Worm (Caenorhabditis elegans) whole organism, L4 larva: ENCODE data around the gene srv-9.
A peak's percentile ranks its signal among the peaks of the same experiment; 100 is the strongest.

Experiments used
- D1046.2 ChIP-seq: fragments of 200-800 bp; sonication (Bioruptor generic); IDR thresholded peaks from 2 replicates; pipeline ENCODE4 v1.3.6; 2022; ENCODE audit warnings: missing genetic modification characterization, missing compliant biosample characterization
- F10B5.3 ChIP-seq: sonication (generic microtip); optimal IDR thresholded peaks from 2 replicates; lab custom pipeline; 2016; ENCODE audit warnings: mild to moderate bottlenecking, missing genetic modification characterization, missing compliant biosample characterization
- F26F4.8 ChIP-seq: fragments of 200-800 bp; sonication (Bioruptor generic); conservative IDR thresholded peaks from 2 replicates; pipeline ENCODE4 v1.3.6; 2022; ENCODE audit warnings: missing genetic modification characterization, missing compliant biosample characterization
- T20F7.1 ChIP-seq: fragments of 200-800 bp; sonication (Bioruptor generic); optimal IDR thresholded peaks from 2 replicates; lab custom pipeline; 2018; ENCODE audit warnings: mild to moderate bottlenecking, missing genetic modification characterization, missing compliant biosample characterization
- aha-1 ChIP-seq: fragments of 150-350 bp; peaks from one replicate; lab custom pipeline; 2014; ENCODE audit warnings: missing biosample characterization, missing genetic modification characterization
- arid-1 ChIP-seq: fragments of 200-800 bp; sonication (Bioruptor generic); conservative IDR thresholded peaks from 2 replicates; pipeline ENCODE4 v1.3.6; 2022; ENCODE audit warnings: missing genetic modification reagents, missing genetic modification characterization, missing compliant biosample characterization
- ceh-28 ChIP-seq: fragments of 150-350 bp; optimal IDR thresholded peaks from 2 replicates; lab custom pipeline; 2014; ENCODE audit warnings: missing biosample characterization, missing genetic modification reagents, missing genetic modification characterization
- ceh-32 ChIP-seq: sonication (generic microtip); optimal IDR thresholded peaks from 2 replicates; lab custom pipeline; 2016; ENCODE audit warnings: mild to moderate bottlenecking, missing genetic modification characterization, missing compliant biosample characterization; ENCODE audit not compliant: poor library complexity
- ceh-82 ChIP-seq: sonication (generic microtip); optimal IDR thresholded peaks from 2 replicates; lab custom pipeline; 2017; ENCODE audit warnings: missing biosample characterization, missing genetic modification characterization
- ces-1 ChIP-seq: fragments of 150-350 bp; sonication (generic microtip); optimal IDR thresholded peaks from 4 replicates; lab custom pipeline; 2014; ENCODE audit warnings: missing biosample characterization, missing genetic modification reagents, missing genetic modification characterization
- cey-2 ChIP-seq: sonication (generic microtip); optimal IDR thresholded peaks from 3 replicates; lab custom pipeline; 2017; ENCODE audit warnings: missing genetic modification characterization, mild to moderate bottlenecking, missing compliant biosample characterization, antibody characterized with exemption, borderline replicate concordance; ENCODE audit not compliant: insufficient read depth
- ctbp-1 ChIP-seq: fragments of 200-800 bp; sonication (Bioruptor generic); IDR thresholded peaks from 2 replicates; pipeline ENCODE4 v1.3.6; 2022; ENCODE audit warnings: missing genetic modification reagents, missing genetic modification characterization, missing compliant biosample characterization
- daf-16 ChIP-seq, 3 experiments: sonication (generic microtip); optimal IDR thresholded peaks; 2 replicates each; lab custom pipeline; 2016 to 2017; ENCODE audit warnings: missing genetic modification characterization in 3 of 3, missing genetic modification reagents in 3 of 3, mild to moderate bottlenecking in 2 of 3, missing compliant biosample characterization in 2 of 3, missing biosample characterization in 1 of 3, moderate library complexity in 1 of 3
- daf-8 ChIP-seq: fragments of 200-800 bp; sonication (Bioruptor generic); IDR thresholded peaks from 2 replicates; pipeline ENCODE4 v1.3.6; 2022; ENCODE audit warnings: missing genetic modification characterization, missing compliant biosample characterization
- dmd-6 ChIP-seq: fragments of 200-800 bp; sonication (Bioruptor generic); IDR thresholded peaks from 2 replicates; pipeline ENCODE4 v1.3.6; 2022; ENCODE audit warnings: missing genetic modification reagents, missing genetic modification characterization, missing compliant biosample characterization
- dmd-8 ChIP-seq: fragments of 200-800 bp; sonication (Bioruptor generic); IDR thresholded peaks from 2 replicates; pipeline ENCODE4 v1.3.6; 2022; ENCODE audit warnings: missing genetic modification characterization, missing compliant biosample characterization
- dpl-1 ChIP-seq: fragments of 150-350 bp; optimal IDR thresholded peaks from 2 replicates; lab custom pipeline; 2014; ENCODE audit warnings: missing biosample characterization, missing genetic modification reagents, missing genetic modification characterization
- duxl-1 ChIP-seq: sonication (generic microtip); optimal IDR thresholded peaks from 2 replicates; lab custom pipeline; 2016; ENCODE audit warnings: mild to moderate bottlenecking, missing genetic modification characterization, moderate library complexity, missing compliant biosample characterization; ENCODE audit not compliant: poor library complexity
- dve-1 ChIP-seq: sonication (generic microtip); optimal IDR thresholded peaks from 2 replicates; lab custom pipeline; 2017; ENCODE audit warnings: antibody characterized with exemption, mild to moderate bottlenecking, missing genetic modification characterization, missing compliant biosample characterization; ENCODE audit not compliant: insufficient read depth
- egl-27 ChIP-seq: sonication (generic microtip); optimal IDR thresholded peaks from 3 replicates; lab custom pipeline; 2017; ENCODE audit warnings: missing biosample characterization, missing genetic modification reagents, missing genetic modification characterization
- fkh-10 ChIP-seq: fragments of 150-350 bp; optimal IDR thresholded peaks from 2 replicates; lab custom pipeline; 2014; ENCODE audit warnings: missing biosample characterization, missing genetic modification reagents, missing genetic modification characterization
- hlh-11 ChIP-seq: fragments of 200-800 bp; sonication (Bioruptor generic); optimal IDR thresholded peaks from 2 replicates; lab custom pipeline; 2018; ENCODE audit warnings: mild to moderate bottlenecking, missing genetic modification characterization, missing compliant biosample characterization
- hlh-30 ChIP-seq: sonication (generic microtip); optimal IDR thresholded peaks from 2 replicates; lab custom pipeline; 2017; ENCODE audit warnings: antibody characterized with exemption, mild to moderate bottlenecking, missing genetic modification characterization, missing compliant biosample characterization; ENCODE audit not compliant: insufficient read depth
- jun-1 ChIP-seq: fragments of 150-350 bp; optimal IDR thresholded peaks from 2 replicates; lab custom pipeline; 2014; ENCODE audit warnings: missing biosample characterization, missing genetic modification reagents, missing genetic modification characterization
- lim-7 ChIP-seq: fragments of 200-800 bp; sonication (Bioruptor generic); IDR thresholded peaks from 2 replicates; pipeline ENCODE4 v1.3.6; 2022; ENCODE audit warnings: missing genetic modification characterization, missing compliant biosample characterization
- lin-13 ChIP-seq: fragments of 150-350 bp; optimal IDR thresholded peaks from 2 replicates; lab custom pipeline; 2014; ENCODE audit warnings: missing biosample characterization, missing genetic modification reagents, missing genetic modification characterization
- lsy-2 ChIP-seq, 2 experiments: fragments of 150-350 bp in 1 of 2; sonication (generic microtip) in 1 of 2; optimal IDR thresholded peaks; 2 replicates each; lab custom pipeline; 2014 to 2017; ENCODE audit warnings: missing biosample characterization in 2 of 2, missing genetic modification characterization in 2 of 2
- madf-9 ChIP-seq: fragments of 200-800 bp; sonication (Bioruptor generic); conservative IDR thresholded peaks from 2 replicates; pipeline ENCODE4 v1.3.6; 2022; ENCODE audit warnings: missing genetic modification reagents, missing genetic modification characterization, missing compliant biosample characterization
- mdl-1 ChIP-seq, 2 experiments: fragments of 150-350 bp in 1 of 2; sonication (generic microtip) in 1 of 2; optimal IDR thresholded peaks; 2 replicates each; lab custom pipeline; 2014 to 2017; ENCODE audit warnings: missing biosample characterization in 2 of 2, missing genetic modification characterization in 2 of 2
- mep-1 ChIP-seq: fragments of 150-350 bp; sonication (generic microtip); optimal IDR thresholded peaks from 3 replicates; lab custom pipeline; 2014; ENCODE audit warnings: missing biosample characterization, missing genetic modification characterization
- mes-2 ChIP-seq: sonication (generic microtip); optimal IDR thresholded peaks from 2 replicates; lab custom pipeline; 2016; ENCODE audit warnings: missing genotype, mild to moderate bottlenecking, missing genetic modification characterization, missing compliant biosample characterization; ENCODE audit not compliant: poor library complexity, severe bottlenecking
- mxl-3 ChIP-seq: fragments of 200-800 bp; sonication (Bioruptor generic); optimal IDR thresholded peaks from 2 replicates; lab custom pipeline; 2018; ENCODE audit warnings: mild to moderate bottlenecking, missing genetic modification characterization, missing compliant biosample characterization
- nhr-10 ChIP-seq: fragments of 150-350 bp; optimal IDR thresholded peaks from 2 replicates; lab custom pipeline; 2014; ENCODE audit warnings: missing biosample characterization, missing genetic modification characterization
- nhr-11 ChIP-seq: fragments of 150-350 bp; optimal IDR thresholded peaks from 2 replicates; lab custom pipeline; 2014; ENCODE audit warnings: missing biosample characterization, missing genetic modification characterization
- nhr-237 ChIP-seq: sonication (generic microtip); optimal IDR thresholded peaks from 2 replicates; lab custom pipeline; 2017; ENCODE audit warnings: missing biosample characterization, missing genetic modification characterization
- nhr-25 ChIP-seq: sonication (generic microtip); optimal IDR thresholded peaks from 2 replicates; lab custom pipeline; 2017; ENCODE audit warnings: missing genetic modification characterization, mild to moderate bottlenecking, missing compliant biosample characterization, antibody characterized with exemption, moderate library complexity, borderline replicate concordance; ENCODE audit not compliant: insufficient read depth
- nhr-28 ChIP-seq: fragments of 150-350 bp; optimal IDR thresholded peaks from 2 replicates; lab custom pipeline; 2014; ENCODE audit warnings: missing biosample characterization, missing genetic modification characterization
- nhr-42 ChIP-seq: fragments of 200-800 bp; sonication (Bioruptor generic); IDR thresholded peaks from 2 replicates; pipeline ENCODE4 v1.3.6; 2022; ENCODE audit warnings: missing genetic modification characterization, missing compliant biosample characterization
- nhr-77 ChIP-seq: fragments of 150-350 bp; optimal IDR thresholded peaks from 2 replicates; lab custom pipeline; 2014; ENCODE audit warnings: missing biosample characterization, missing genetic modification characterization
- pha-4 ChIP-seq, 2 experiments: fragments of 150-350 bp in 1 of 2; fragments of 200-800 bp in 1 of 2; sonication (Bioruptor generic) in 1 of 2; IDR thresholded peaks in 1 of 2; optimal IDR thresholded peaks in 1 of 2; 2 replicates each; pipeline versions ENCODE4 v1.3.6 to Lab custom; 2014 to 2022; ENCODE audit warnings: missing genetic modification characterization in 2 of 2, missing genetic modification reagents in 2 of 2, missing biosample characterization in 1 of 2, missing compliant biosample characterization in 1 of 2
- sdz-12 ChIP-seq: fragments of 200-800 bp; sonication (Bioruptor generic); optimal IDR thresholded peaks from 2 replicates; lab custom pipeline; 2018; ENCODE audit warnings: mild to moderate bottlenecking, missing genetic modification characterization, missing compliant biosample characterization
- skn-1 ChIP-seq: fragments of 150-350 bp; optimal IDR thresholded peaks from 2 replicates; lab custom pipeline; 2014; ENCODE audit warnings: missing biosample characterization, missing genetic modification characterization
- snpc-1.2 ChIP-seq: fragments of 200-800 bp; sonication (Bioruptor generic); IDR thresholded peaks from 2 replicates; pipeline ENCODE4 v1.3.6; 2022; ENCODE audit warnings: missing genetic modification reagents, missing genetic modification characterization, missing compliant biosample characterization
- snpc-4 ChIP-seq: fragments of 150-350 bp; optimal IDR thresholded peaks from 2 replicates; lab custom pipeline; 2014; ENCODE audit warnings: missing biosample characterization, missing genetic modification characterization
- tra-1 ChIP-seq: fragments of 200-800 bp; sonication (Bioruptor generic); IDR thresholded peaks from 2 replicates; pipeline ENCODE4 v1.3.6; 2022; ENCODE audit warnings: missing genetic modification reagents, missing genetic modification characterization, missing compliant biosample characterization
- unc-130 ChIP-seq: sonication (generic microtip); optimal IDR thresholded peaks from 2 replicates; lab custom pipeline; 2016; ENCODE audit warnings: missing genetic modification reagents, missing genetic modification characterization, missing compliant biosample characterization
- unc-39 ChIP-seq: sonication (generic microtip); optimal IDR thresholded peaks from 2 replicates; lab custom pipeline; 2017; ENCODE audit warnings: missing biosample characterization, missing genetic modification characterization
- vab-7 ChIP-seq: fragments of 200-800 bp; sonication (Bioruptor generic); IDR thresholded peaks from 2 replicates; pipeline ENCODE4 v1.3.6; 2022; ENCODE audit warnings: missing genetic modification reagents, missing genetic modification characterization, missing compliant biosample characterization
- zfp-2 ChIP-seq: sonication (generic microtip); optimal IDR thresholded peaks from 2 replicates; lab custom pipeline; 2016; ENCODE audit warnings: mild to moderate bottlenecking, missing genetic modification characterization, missing compliant biosample characterization
- ztf-11 ChIP-seq: fragments of 150-350 bp; optimal IDR thresholded peaks from 2 replicates; lab custom pipeline; 2014; ENCODE audit warnings: missing biosample characterization, missing genetic modification characterization

Gene srv-9

ce11 chrV:13380178-13380577 lies 42.8 kb downstream of the srv-9 start, which contains the start of gene ifbp-1:
ifbp-1 (minus strand) TSS chrV:13380262.
- no peak for TF ChIP-seq lim-7 (GFP tag; lab: Robert Waterston, UW)
- no peak for TF ChIP-seq skn-1 (tag; lab: Kevin White, UChicago)
- TF ChIP-seq zfp-2 (tag; lab: Kevin White, UChicago): no peak
- TF ChIP-seq mes-2 (tag; lab: Kevin White, UChicago): no peak
- TF ChIP-seq nhr-42: no peak
- no peak for TF ChIP-seq snpc-1.2 (GFP tag; lab: Robert Waterston, UW)
- TF ChIP-seq mxl-3 (GFP tag; lab: Kevin White, UChicago): peak; percentile 85
- TF ChIP-seq madf-9 (GFP tag; lab: Robert Waterston, UW): 0 out of 2 replicates have a peak, but pooled peaks have one; percentile 10
- TF ChIP-seq duxl-1 (tag; lab: Kevin White, UChicago): no peak
- no peak for TF ChIP-seq tra-1
- peak; percentile 73 for TF ChIP-seq cey-2
- no peak for TF ChIP-seq dmd-8 (GFP tag; lab: Robert Waterston, UW)
- no peak for TF ChIP-seq dpl-1 (GFP tag; lab: Kevin White, UChicago)
- TF ChIP-seq ceh-28 (tag; lab: Kevin White, UChicago): no peak
- TF ChIP-seq vab-7 (GFP tag; lab: Robert Waterston, UW): no peak
- TF ChIP-seq ceh-82: no peak
- no peak for TF ChIP-seq F10B5.3 (tag; lab: Kevin White, UChicago)
- no peak for TF ChIP-seq unc-39 (tag; lab: Kevin White, UChicago)
- no peak for TF ChIP-seq jun-1 (tag; lab: Kevin White, UChicago)
- TF ChIP-seq nhr-11 (tag; lab: Kevin White, UChicago): no peak
- no peak for TF ChIP-seq nhr-237 (tag; lab: Kevin White, UChicago)
- peak; percentile 14 for TF ChIP-seq nhr-10 (tag; lab: Kevin White, UChicago)
- no peak for TF ChIP-seq arid-1 (GFP tag; lab: Robert Waterston, UW)
- no peak for TF ChIP-seq pha-4 (GFP tag; IDR thresholded peaks at IDR 0.05; lab: Robert Waterston, UW)
- no peak for TF ChIP-seq pha-4 (tag; optimal IDR thresholded peaks at IDR 0.05; lab: Kevin White, UChicago)
- TF ChIP-seq mep-1 (tag; lab: Kevin White, UChicago): peak; percentile 64
- no peak for TF ChIP-seq lin-13 (GFP tag; lab: Kevin White, UChicago)
- TF ChIP-seq daf-8 (GFP tag; lab: Robert Waterston, UW): no peak
- TF ChIP-seq fkh-10 (GFP tag; lab: Kevin White, UChicago): no peak
- no peak for TF ChIP-seq T20F7.1 (GFP tag; lab: Kevin White, UChicago)
- no peak for TF ChIP-seq D1046.2 (GFP tag; lab: Robert Waterston, UW)
- TF ChIP-seq sdz-12 (GFP tag; lab: Kevin White, UChicago): no peak
- TF ChIP-seq hlh-11 (tag; lab: Kevin White, UChicago): peak; percentile 67
- no peak for TF ChIP-seq F26F4.8
- peak; percentile 43 for TF ChIP-seq dve-1 (tag; lab: Kevin White, UChicago)
- no peak for TF ChIP-seq unc-130
- no peak for TF ChIP-seq ctbp-1 (GFP tag; lab: Robert Waterston, UW)
- no peak for TF ChIP-seq ces-1 (GFP tag; lab: Kevin White, UChicago)
- peak; percentile 79 for TF ChIP-seq nhr-25 (tag; lab: Kevin White, UChicago)
- TF ChIP-seq hlh-30 (tag; lab: Kevin White, UChicago): peak; percentile 74
- TF ChIP-seq nhr-28 (tag; lab: Kevin White, UChicago): peak; percentile 85
- no peak for TF ChIP-seq snpc-4 (tag; lab: Kevin White, UChicago)
- no peak for TF ChIP-seq daf-16 (GFP tag; optimal IDR thresholded peaks at IDR 0.05; lab: Kevin White, UChicago)
- TF ChIP-seq daf-16 (tag; optimal IDR thresholded peaks at IDR 0.05; lab: Kevin White, UChicago): no peak
- TF ChIP-seq ceh-32 (tag; lab: Kevin White, UChicago): no peak
- peak; percentile 22 to 34 for TF ChIP-seq lsy-2 (tag; optimal IDR thresholded peaks at IDR 0.05; lab: Kevin White, UChicago)
- no peak for TF ChIP-seq nhr-77 (tag; lab: Kevin White, UChicago)
- TF ChIP-seq egl-27 (tag; lab: Kevin White, UChicago): no peak
- TF ChIP-seq mdl-1 (tag; optimal IDR thresholded peaks at IDR 0.05; lab: Kevin White, UChicago): peak in 1 of 2 experiments; percentile 76
- peak; percentile 24; the same call in 1 of the 2 replicates for TF ChIP-seq dmd-6 (GFP tag; lab: Robert Waterston, UW)
- no peak for TF ChIP-seq ztf-11
- peak; percentile 29 for TF ChIP-seq aha-1 (tag; lab: Kevin White, UChicago)
